Worm (Caenorhabditis elegans): ENCODE data around the gene unc-60.

Gene unc-60

ce11 chrV:1465932-1466331, 9.0 kb upstream of the unc-60 start:
- no peak for TF ChIP-seq nhr-6 (tag; optimal IDR thresholded peaks at IDR 0.05)
- TF ChIP-seq F44E2.7 (GFP tag; IDR thresholded peaks at IDR 0.05), result 0 out of 2 replicates have a peak, but pooled peaks have one; percentile 30
- TF ChIP-seq set-16 (GFP tag; IDR thresholded peaks at IDR 0.05), result peak; percentile 89
- no peak for TF ChIP-seq madf-5 (GFP tag; IDR thresholded peaks at IDR 0.05)
- no peak for TF ChIP-seq ces-1 (GFP tag; optimal IDR thresholded peaks at IDR 0.05)
- TF ChIP-seq D1046.2 (GFP tag; IDR thresholded peaks at IDR 0.05), result no peak
- no peak for TF ChIP-seq dpl-1 (GFP tag; optimal IDR thresholded peaks at IDR 0.05)
- TF ChIP-seq ceh-82 (tag; optimal IDR thresholded peaks at IDR 0.05), result no peak
- 0 out of 2 replicates have a peak, but pooled peaks have one; percentile 36 for TF ChIP-seq lim-7 (GFP tag; IDR thresholded peaks at IDR 0.05)
- no peak for TF ChIP-seq daf-19 (GFP tag; conservative IDR thresholded peaks at IDR 0.05)

- no peak for TF ChIP-seq fkh-10 (GFP tag; optimal IDR thresholded peaks at IDR 0.05)
- TF ChIP-seq nhr-48 (tag; optimal IDR thresholded peaks at IDR 0.05), result no peak
- TF ChIP-seq nhr-77 (tag; optimal IDR thresholded peaks at IDR 0.05), result no peak
- TF ChIP-seq lin-39 (tag; optimal IDR thresholded peaks at IDR 0.05), result no peak
- no peak for TF ChIP-seq Y5F2A.4 (GFP tag; optimal IDR thresholded peaks at IDR 0.05)
- TF ChIP-seq arid-1 (GFP tag; conservative IDR thresholded peaks at IDR 0.05), result no peak
- no peak for TF ChIP-seq T20F7.1 (GFP tag; optimal IDR thresholded peaks at IDR 0.05)
- TF ChIP-seq ceh-62 (tag; optimal IDR thresholded peaks at IDR 0.05), result no peak
- TF ChIP-seq mdl-1 (tag; optimal IDR thresholded peaks at IDR 0.05), result peak in 1 of 2 experiments; percentile 65
- no peak for TF ChIP-seq lsy-2 (tag; optimal IDR thresholded peaks at IDR 0.05)
- no peak for TF ChIP-seq php-3 (GFP tag; IDR thresholded peaks at IDR 0.05)
- TF ChIP-seq daf-16 (GFP tag; optimal IDR thresholded peaks at IDR 0.05), result no peak
- TF ChIP-seq daf-16 (tag; optimal IDR thresholded peaks at IDR 0.05), result no peak
- TF ChIP-seq set-16 (GFP tag; IDR thresholded peaks at IDR 0.05), result no peak
- no peak for TF ChIP-seq zfp-2 (tag; optimal IDR thresholded peaks at IDR 0.05)
- TF ChIP-seq nhr-41 (GFP tag; IDR thresholded peaks at IDR 0.05), result no peak
- peak; percentile 31 for TF ChIP-seq mep-1 (tag; optimal IDR thresholded peaks at IDR 0.05)
- no peak for TF ChIP-seq nhr-102 (tag; optimal IDR thresholded peaks at IDR 0.05)
- TF ChIP-seq jun-1 (tag; optimal IDR thresholded peaks at IDR 0.05), result no peak
- no peak for TF ChIP-seq hif-1 (tag; optimal IDR thresholded peaks at IDR 0.05)
- TF ChIP-seq spr-3 (GFP tag; optimal IDR thresholded peaks at IDR 0.05), result no peak
- no peak for TF ChIP-seq zag-1 (tag; optimal IDR thresholded peaks at IDR 0.05)
- no peak for TF ChIP-seq daf-8 (GFP tag; IDR thresholded peaks at IDR 0.05)
- TF ChIP-seq F49E8.2 (tag; optimal IDR thresholded peaks at IDR 0.05; ENCODE audit: borderline replicate concordance), result no peak
- TF ChIP-seq saeg-2 (GFP tag; IDR thresholded peaks at IDR 0.05), result no peak
- peak; percentile 42 for TF ChIP-seq hlh-11 (tag; optimal IDR thresholded peaks at IDR 0.05)
- no peak for TF ChIP-seq ces-1 (GFP tag; optimal IDR thresholded peaks at IDR 0.05)
- TF ChIP-seq mes-2 (tag; optimal IDR thresholded peaks at IDR 0.05; ENCODE audit: poor library complexity, severe bottlenecking), result peak; percentile 57
- TF ChIP-seq hmg-1.1 (GFP tag; IDR thresholded peaks at IDR 0.05), result peak; percentile 43; the same call in 1 of the 2 replicates
- TF ChIP-seq duxl-1 (tag; optimal IDR thresholded peaks at IDR 0.05; ENCODE audit: poor library complexity), result no peak
- no peak for TF ChIP-seq vab-7 (GFP tag; IDR thresholded peaks at IDR 0.05)
- TF ChIP-seq dve-1 (tag; optimal IDR thresholded peaks at IDR 0.05; ENCODE audit: insufficient read depth), result peak; percentile 43
- TF ChIP-seq ceh-82 (tag; optimal IDR thresholded peaks at IDR 0.05), result no peak
- no peak for TF ChIP-seq mdt-29 (GFP tag; IDR thresholded peaks at IDR 0.05)
- TF ChIP-seq nhr-11 (tag; optimal IDR thresholded peaks at IDR 0.05), result no peak
- no peak for TF ChIP-seq zip-11 (GFP tag; IDR thresholded peaks at IDR 0.05)
- TF ChIP-seq hlh-30 (tag; optimal IDR thresholded peaks at IDR 0.05; ENCODE audit: insufficient read depth), result peak; percentile 97
- TF ChIP-seq unc-130 (GFP tag; optimal IDR thresholded peaks at IDR 0.05), result no peak
- peak; percentile 32 for TF ChIP-seq nhr-6 (tag; optimal IDR thresholded peaks at IDR 0.05)
- TF ChIP-seq mxl-2 (GFP tag; conservative IDR thresholded peaks at IDR 0.05), result no peak
- TF ChIP-seq lin-15B (tag; optimal IDR thresholded peaks at IDR 0.05), result no peak
- TF ChIP-seq unc-62 (GFP tag; optimal IDR thresholded peaks at IDR 0.05 in 1 of 2), result peak in 1 of 2 experiments; percentile 38
- no peak for TF ChIP-seq unc-62 (tag; optimal IDR thresholded peaks at IDR 0.05)
- no peak for TF ChIP-seq egl-43 (GFP tag; IDR thresholded peaks at IDR 0.05)
These were observed 7.9 kb upstream of the unc-60 start for ce11 chrV:1466949-1467348.

All from whole organism, L4 larva.